Fruit fly (Drosophila melanogaster): Measurements from ENCODE around the gene Pi4KIIIalpha.

The Pi4KIIIalpha gene

DNA sequence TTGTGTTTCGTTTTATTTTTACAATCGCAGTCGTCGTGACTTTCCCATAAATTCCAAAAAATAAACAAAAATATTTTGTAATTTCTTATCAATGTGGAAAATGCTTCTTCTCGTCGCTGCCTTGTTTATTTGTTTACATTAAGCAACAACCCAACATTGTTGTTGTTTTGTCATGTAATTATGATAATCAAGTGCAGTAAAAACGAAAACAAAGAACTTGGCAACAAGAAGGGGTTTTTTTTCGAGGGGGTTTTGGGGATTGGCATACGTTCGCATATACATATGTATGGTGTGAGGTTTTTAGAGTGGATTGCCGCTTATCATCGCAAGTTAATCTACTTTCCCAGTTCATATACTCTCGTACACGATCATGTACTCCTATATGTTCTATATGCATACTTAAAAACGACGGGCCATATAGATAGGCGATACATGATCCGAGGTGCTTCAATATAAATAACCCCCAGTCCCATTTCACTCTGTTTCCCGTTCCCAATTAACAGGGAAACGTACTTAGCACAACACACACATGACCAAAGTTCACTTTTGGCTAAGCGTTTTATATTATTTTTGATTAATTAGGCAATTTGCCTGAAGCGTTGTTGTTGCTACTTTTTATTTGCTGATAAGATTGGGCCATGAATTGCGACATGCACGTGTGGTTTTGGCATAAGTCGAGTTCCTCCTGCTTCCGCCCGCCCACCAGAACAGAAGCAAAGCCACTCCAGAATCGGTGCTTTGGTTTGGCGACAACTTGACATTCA is 29.1 kb downstream of the Pi4KIIIalpha start (continued):
- TF ChIP-seq CG12299 (tag; optimal IDR thresholded peaks at IDR 0.05) (peak; percentile 12), run (tag; optimal IDR thresholded peaks at IDR 0.05) (peak; percentile 15), CG4360 (GFP tag; IDR thresholded peaks at IDR 0.05) (peak; percentile 42), exex (tag; optimal IDR thresholded peaks at IDR 0.05) (peak; percentile 94), sd (tag; optimal IDR thresholded peaks at IDR 0.05) (peak; percentile 32), Awh (GFP tag; IDR thresholded peaks at IDR 0.05) (no peak), lov (optimal IDR thresholded peaks at IDR 0.05) (no peak), lov (GFP tag; IDR thresholded peaks at IDR 0.05) (no peak), nau (GFP tag; optimal IDR thresholded peaks at IDR 0.05) (peak; percentile 9), CG4820 (GFP tag; optimal IDR thresholded peaks at IDR 0.05) (no peak), bsh (GFP tag; optimal IDR thresholded peaks at IDR 0.05) (peak in 1 of 2 experiments; percentile 37), CG17186 (GFP tag; optimal IDR thresholded peaks at IDR 0.05) (no peak), CG34376 (GFP tag; optimal IDR thresholded peaks at IDR 0.05) (peak; percentile 25), CG13296 (GFP tag; optimal IDR thresholded peaks at IDR 0.05) (peak; percentile 25), Sry-β (GFP tag; optimal IDR thresholded peaks at IDR 0.05) (peak; percentile 5), Xrp1 (GFP tag; IDR thresholded peaks at IDR 0.05) (peak; percentile 10; the same call in 1 of the 2 replicates), emc (GFP tag; optimal IDR thresholded peaks at IDR 0.05) (no peak), odd (GFP tag; optimal IDR thresholded peaks at IDR 0.05) (peak; percentile 18), ATbp (GFP tag; optimal IDR thresholded peaks at IDR 0.05) (peak; percentile 72), CG3838 (GFP tag; optimal IDR thresholded peaks at IDR 0.05) (peak; percentile 37), CG2678 (tag; optimal IDR thresholded peaks at IDR 0.05) (peak; percentile 49), fd64A (GFP tag; optimal IDR thresholded peaks at IDR 0.05) (peak; percentile 61), CG17385 (GFP tag; optimal IDR thresholded peaks at IDR 0.05) (peak; percentile 70), CG34422 (GFP tag; IDR thresholded peaks at IDR 0.05) (no peak), sug (tag; optimal IDR thresholded peaks at IDR 0.05) (peak; percentile 58), CG11247 (GFP tag; IDR thresholded peaks at IDR 0.05) (no peak), grau (tag; optimal IDR thresholded peaks at IDR 0.05) (no peak), HmgZ (tag; optimal IDR thresholded peaks at IDR 0.05) (peak; percentile 29), CG6813 (GFP tag; optimal IDR thresholded peaks at IDR 0.05) (peak; percentile 4), PHDP (tag; optimal IDR thresholded peaks at IDR 0.05) (peak; percentile 32), CG10543 (GFP tag; optimal IDR thresholded peaks at IDR 0.05) (peak; percentile 16), vnd (GFP tag; IDR thresholded peaks at IDR 0.05; ENCODE audit: partially characterized antibody) (no peak), Sox102F (GFP tag; optimal IDR thresholded peaks at IDR 0.05) (peak; percentile 21), crp (GFP tag; optimal IDR thresholded peaks at IDR 0.05) (no peak), Ssrp (tag; optimal IDR thresholded peaks at IDR 0.05) (no peak), lab (GFP tag; optimal IDR thresholded peaks at IDR 0.05) (peak; percentile 28), D19A (tag; optimal IDR thresholded peaks at IDR 0.05) (peak; percentile 7), BtbVII (GFP tag; optimal IDR thresholded peaks at IDR 0.05) (peak; percentile 32), CG12071 (GFP tag; optimal IDR thresholded peaks at IDR 0.05) (peak; percentile 38), tap (tag; optimal IDR thresholded peaks at IDR 0.05) (peak; percentile 26), Bteb2 (GFP tag; optimal IDR thresholded peaks at IDR 0.05) (no peak), Eip74EF (GFP tag; optimal IDR thresholded peaks at IDR 0.05) (peak in 1 of 2 experiments; percentile 27), stc (GFP tag; IDR thresholded peaks at IDR 0.05) (no peak), CG11093 (GFP tag; IDR thresholded peaks at IDR 0.05) (no peak), Hey (tag; optimal IDR thresholded peaks at IDR 0.05) (peak; percentile 58), cwo (GFP tag; optimal IDR thresholded peaks at IDR 0.05) (peak; percentile 90), CG12104 (GFP tag; optimal IDR thresholded peaks at IDR 0.05) (no peak), sim (GFP tag; IDR thresholded peaks at IDR 0.05) (no peak)
